Fruit fly (Drosophila melanogaster): ENCODE results near the gene ND-51.

The ND-51 gene

dm6 chr2L:6028712-6029111 is 33.8 kb downstream of the ND-51 start (continued):
- TF ChIP-seq phol (tag; optimal IDR thresholded peaks at IDR 0.05) (no peak), Ets97D (GFP tag; optimal IDR thresholded peaks at IDR 0.05) (no peak), Dp (GFP tag; optimal IDR thresholded peaks at IDR 0.05) (no peak), Oli (tag; optimal IDR thresholded peaks at IDR 0.05) (peak; percentile 23), trh (GFP tag; optimal IDR thresholded peaks at IDR 0.05) (no peak), HLH3B (GFP tag; IDR thresholded peaks at IDR 0.05) (no peak), CG3065 (GFP tag; optimal IDR thresholded peaks at IDR 0.05) (no peak), CG32767 (GFP tag; IDR thresholded peaks at IDR 0.05) (no peak), lola (GFP tag; optimal IDR thresholded peaks at IDR 0.05) (no peak), Dbx (GFP tag; IDR thresholded peaks at IDR 0.05) (no peak), Xrp1 (GFP tag; IDR thresholded peaks at IDR 0.05) (no peak), corto (GFP tag; optimal IDR thresholded peaks at IDR 0.05) (no peak), pho (GFP tag; optimal IDR thresholded peaks at IDR 0.05) (no peak), gce (GFP tag; IDR thresholded peaks at IDR 0.05) (no peak), fd64A (GFP tag; optimal IDR thresholded peaks at IDR 0.05) (no peak), CG10366 (GFP tag; IDR thresholded peaks at IDR 0.05) (peak; percentile 32; the same call in 1 of the 2 replicates), crp (GFP tag; optimal IDR thresholded peaks at IDR 0.05) (no peak), gt (GFP tag; IDR thresholded peaks at IDR 0.05) (no peak), CG9609 (GFP tag; optimal IDR thresholded peaks at IDR 0.05) (no peak), CG30431 (GFP tag; optimal IDR thresholded peaks at IDR 0.05) (no peak), ap (GFP tag; IDR thresholded peaks at IDR 0.05) (no peak), ind (GFP tag; optimal IDR thresholded peaks at IDR 0.05) (peak; percentile 6), D19A (tag; optimal IDR thresholded peaks at IDR 0.05) (no peak), Bteb2 (GFP tag; optimal IDR thresholded peaks at IDR 0.05) (no peak), Rfx (GFP tag; IDR thresholded peaks at IDR 0.05) (no peak), Hmr (GFP tag; optimal IDR thresholded peaks at IDR 0.05) (peak; percentile 12), Ets65A (GFP tag) (peak; percentile 83), BtbVII (GFP tag; optimal IDR thresholded peaks at IDR 0.05) (no peak), fd3F (GFP tag; optimal IDR thresholded peaks at IDR 0.05) (no peak), nom (GFP tag; optimal IDR thresholded peaks at IDR 0.05) (no peak), HmgD (GFP tag; optimal IDR thresholded peaks at IDR 0.05) (no peak), Atf3 (GFP tag; optimal IDR thresholded peaks at IDR 0.05) (no peak), CG2889 (GFP tag; IDR thresholded peaks at IDR 0.05) (0 out of 3 replicates have a peak, but pooled peaks have one; percentile 13), Elba2 (GFP tag; optimal IDR thresholded peaks at IDR 0.05) (no peak), CG11504 (tag; optimal IDR thresholded peaks at IDR 0.05) (no peak), Opbp (GFP tag; IDR thresholded peaks at IDR 0.05; ENCODE audit: partially characterized antibody) (no peak), CG4617 (GFP tag; optimal IDR thresholded peaks at IDR 0.05; ENCODE audit: borderline replicate concordance) (no peak), CG11398 (GFP tag; optimal IDR thresholded peaks at IDR 0.05) (no peak), CG12236 (GFP tag; optimal IDR thresholded peaks at IDR 0.05) (no peak), Hey (tag; optimal IDR thresholded peaks at IDR 0.05) (no peak), ara (GFP tag; IDR thresholded peaks at IDR 0.05) (no peak), CG14050 (GFP tag; IDR thresholded peaks at IDR 0.05) (no peak; the same call in 2 of the 3 replicates), CG3838 (GFP tag; optimal IDR thresholded peaks at IDR 0.05) (no peak), Aef1 (GFP tag; IDR thresholded peaks at IDR 0.05) (peak; percentile 32; the same call in 2 of the 3 replicates), pfk (GFP tag; optimal IDR thresholded peaks at IDR 0.05) (no peak), CG2116 (GFP tag; optimal IDR thresholded peaks at IDR 0.05) (no peak), schlank (tag; optimal IDR thresholded peaks at IDR 0.05) (no peak), CG9932 (GFP tag; IDR thresholded peaks at IDR 0.05) (no peak), unpg (GFP tag; optimal IDR thresholded peaks at IDR 0.05) (peak; percentile 10), CG8388 (GFP tag; optimal IDR thresholded peaks at IDR 0.05) (peak; percentile 3), CG1024 (GFP tag; IDR thresholded peaks at IDR 0.05) (no peak), Sox100B (GFP tag; optimal IDR thresholded peaks at IDR 0.05) (no peak)
